Fruit fly (Drosophila melanogaster) whole organism, embryonic: ENCODE measurements around the gene CG14194.

Source experiments
- B-H2 ChIP-seq: fragments of 200-800 bp; sonication (Bioruptor generic); optimal IDR thresholded peaks from 2 replicates; lab custom pipeline; 2018; ENCODE audit warnings: missing biosample characterization, mild to moderate bottlenecking, missing genetic modification characterization
- CG10431 ChIP-seq: fragments of 200-800 bp; sonication (Bioruptor generic); optimal IDR thresholded peaks from 3 replicates; lab custom pipeline; 2018; ENCODE audit warnings: missing biosample characterization, mild to moderate bottlenecking, missing genetic modification characterization
- CG11695 ChIP-seq: fragments of 200-800 bp; sonication (Bioruptor generic); IDR thresholded peaks from 3 replicates; pipeline ENCODE4 v1.3.6; 2022; ENCODE audit warnings: missing biosample characterization, missing genetic modification characterization
- CG12219 ChIP-seq: fragments of 200-800 bp; sonication (Bioruptor generic); optimal IDR thresholded peaks from 3 replicates; lab custom pipeline; 2018; ENCODE audit warnings: missing biosample characterization, mild to moderate bottlenecking, missing genetic modification characterization
- CG13123 ChIP-seq: fragments of 200-800 bp; sonication (Bioruptor generic); optimal IDR thresholded peaks from 2 replicates; lab custom pipeline; 2016; ENCODE audit warnings: missing biosample characterization, missing genetic modification characterization
- CG15479 ChIP-seq: fragments of 200-800 bp; sonication (Bioruptor generic); optimal IDR thresholded peaks from 3 replicates; lab custom pipeline; 2019; ENCODE audit warnings: missing biosample characterization, mild to moderate bottlenecking, missing genetic modification characterization, moderate library complexity
- CG18262 ChIP-seq: fragments of 200-800 bp; optimal IDR thresholded peaks from 3 replicates; lab custom pipeline; 2019; ENCODE audit warnings: missing biosample characterization, mild to moderate bottlenecking, missing genetic modification characterization, moderate library complexity
- CG18476 ChIP-seq: fragments of 200-800 bp; sonication (Bioruptor generic); optimal IDR thresholded peaks from 2 replicates; lab custom pipeline; 2016; ENCODE audit warnings: missing biosample characterization, mild to moderate bottlenecking, missing genetic modification characterization
- CG18619 ChIP-seq: fragments of 200-800 bp; sonication (Bioruptor generic); optimal IDR thresholded peaks from 3 replicates; lab custom pipeline; 2017; ENCODE audit warnings: missing biosample characterization, mild to moderate bottlenecking, missing genetic modification characterization
- CG2889 ChIP-seq: fragments of 200-800 bp; sonication (Bioruptor generic); IDR thresholded peaks from 3 replicates; pipeline ENCODE4 v1.3.6; 2022; ENCODE audit warnings: missing biosample characterization, missing genetic modification characterization
- CG32767 ChIP-seq: fragments of 200-800 bp; sonication (Bioruptor generic); IDR thresholded peaks from 2 replicates; pipeline ENCODE4 v1.3.6; 2022; ENCODE audit warnings: missing biosample characterization, missing genetic modification characterization
- CG3847 ChIP-seq: fragments of 200-800 bp; sonication (Bioruptor generic); IDR thresholded peaks from 2 replicates; pipeline ENCODE4 v1.3.6; 2022; ENCODE audit warnings: missing biosample characterization, missing genetic modification characterization
- CG3995 ChIP-seq: fragments of 200-800 bp; sonication (Bioruptor generic); optimal IDR thresholded peaks from 3 replicates; lab custom pipeline; 2016; ENCODE audit warnings: missing biosample characterization, missing genetic modification characterization
- CG6175 ChIP-seq: fragments of 200-800 bp; sonication (Bioruptor generic); IDR thresholded peaks from 3 replicates; pipeline ENCODE4 v1.3.6; 2022; ENCODE audit warnings: missing biosample characterization, missing genetic modification characterization
- CG7372 ChIP-seq: fragments of 200-800 bp; sonication (Bioruptor generic); IDR thresholded peaks from 2 replicates; pipeline ENCODE4 v1.3.6; 2022; ENCODE audit warnings: missing biosample characterization, missing genetic modification characterization
- CG7745 ChIP-seq: fragments of 200-800 bp; sonication (Bioruptor generic); optimal IDR thresholded peaks from 2 replicates; lab custom pipeline; 2018; ENCODE audit warnings: missing biosample characterization, mild to moderate bottlenecking, missing genetic modification characterization, moderate library complexity
- CG7963 ChIP-seq: fragments of 200-800 bp; sonication (Bioruptor generic); IDR thresholded peaks from 3 replicates; pipeline ENCODE4 v1.3.6; 2022; ENCODE audit warnings: missing biosample characterization, missing genetic modification characterization; ENCODE audit not compliant: partially characterized antibody
- Camta ChIP-seq: fragments of 200-800 bp; sonication (Bioruptor generic); optimal IDR thresholded peaks from 2 replicates; lab custom pipeline; 2016; ENCODE audit warnings: missing biosample characterization, missing genetic modification characterization
- D19B ChIP-seq: fragments of 200-800 bp; sonication (Bioruptor generic); optimal IDR thresholded peaks from 2 replicates; lab custom pipeline; 2017; ENCODE audit warnings: missing biosample characterization, mild to moderate bottlenecking, missing genetic modification characterization
- Fer1 ChIP-seq: fragments of 200-800 bp; sonication (Bioruptor generic); optimal IDR thresholded peaks from 2 replicates; lab custom pipeline; 2017; ENCODE audit warnings: missing biosample characterization, mild to moderate bottlenecking, missing genetic modification characterization
- HLH54F ChIP-seq: fragments of 200-800 bp; sonication (Bioruptor generic); optimal IDR thresholded peaks from 3 replicates; lab custom pipeline; 2016; ENCODE audit warnings: missing biosample characterization, missing genetic modification characterization
- Hey ChIP-seq: fragments of 200-800 bp; sonication (Bioruptor generic); optimal IDR thresholded peaks from 3 replicates; lab custom pipeline; 2018; ENCODE audit warnings: missing biosample characterization, mild to moderate bottlenecking, missing genetic modification characterization
- Hr3 ChIP-seq: fragments of 200-800 bp; sonication (Bioruptor generic); optimal IDR thresholded peaks from 3 replicates; lab custom pipeline; 2016; ENCODE audit warnings: missing biosample characterization, missing genetic modification characterization
- Hsf ChIP-seq: fragments of 200-800 bp; sonication (Bioruptor generic); optimal IDR thresholded peaks from 3 replicates; lab custom pipeline; 2016; ENCODE audit warnings: missing biosample characterization, missing genetic modification characterization
- Jarid2 ChIP-seq: fragments of 200-800 bp; sonication (Bioruptor generic); optimal IDR thresholded peaks from 3 replicates; lab custom pipeline; 2017; ENCODE audit warnings: mild to moderate bottlenecking, missing biosample characterization, missing genetic modification reagents, missing genetic modification characterization
- Lhr ChIP-seq: fragments of 200-800 bp; sonication (Bioruptor generic); optimal IDR thresholded peaks from 3 replicates; lab custom pipeline; 2017; ENCODE audit warnings: mild to moderate bottlenecking, missing biosample characterization, missing genetic modification reagents, missing genetic modification characterization
- Meics ChIP-seq: fragments of 200-800 bp; sonication (Bioruptor generic); optimal IDR thresholded peaks from 2 replicates; lab custom pipeline; 2017; ENCODE audit warnings: missing biosample characterization, mild to moderate bottlenecking, missing genetic modification characterization
- Opbp ChIP-seq: fragments of 200-800 bp; sonication (Bioruptor generic); IDR thresholded peaks from 3 replicates; pipeline ENCODE4 v1.3.6; 2022; ENCODE audit warnings: missing biosample characterization, missing genetic modification characterization; ENCODE audit not compliant: partially characterized antibody
- Side ChIP-seq: fragments of 200-800 bp; sonication (Bioruptor generic); optimal IDR thresholded peaks from 2 replicates; lab custom pipeline; 2016; ENCODE audit warnings: missing biosample characterization, missing genetic modification characterization
- Tbp ChIP-seq: fragments of >200 bp; optimal IDR thresholded peaks from 2 replicates; lab custom pipeline; 2018; ENCODE audit warnings: missing biosample characterization, missing genetic modification characterization
- Usf ChIP-seq: fragments of 200-800 bp; sonication (Bioruptor generic); optimal IDR thresholded peaks from 2 replicates; lab custom pipeline; 2017; ENCODE audit warnings: missing genotype, missing biosample characterization, missing genetic modification characterization
- bab2 ChIP-seq: fragments of 200-800 bp; sonication (Bioruptor generic); optimal IDR thresholded peaks from 2 replicates; lab custom pipeline; 2016; ENCODE audit warnings: missing biosample characterization, missing genetic modification characterization
- bcd ChIP-seq: fragments of 200-800 bp; sonication (Bioruptor generic); optimal IDR thresholded peaks from 2 replicates; lab custom pipeline; 2017; ENCODE audit warnings: missing biosample characterization, mild to moderate bottlenecking, missing genetic modification characterization
- caup ChIP-seq: fragments of 200-800 bp; sonication (Bioruptor generic); optimal IDR thresholded peaks from 3 replicates; lab custom pipeline; 2017; ENCODE audit warnings: missing biosample characterization, mild to moderate bottlenecking, missing genetic modification characterization, moderate library complexity; ENCODE audit not compliant: severe bottlenecking
- dan ChIP-seq: fragments of 200-800 bp; sonication (Bioruptor generic); IDR thresholded peaks from 2 replicates; pipeline ENCODE4 v1.3.6; 2022; ENCODE audit warnings: missing biosample characterization, missing genetic modification characterization
- dm ChIP-seq: fragments of 200-800 bp; sonication (Bioruptor generic); optimal IDR thresholded peaks from 3 replicates; lab custom pipeline; 2016; ENCODE audit warnings: missing biosample characterization, missing genetic modification characterization
- esg ChIP-seq: fragments of 200-800 bp; sonication (Bioruptor generic); conservative IDR thresholded peaks from 2 replicates; pipeline ENCODE4 v1.3.6; 2022; ENCODE audit warnings: missing biosample characterization, missing genetic modification characterization
- fd102C ChIP-seq: fragments of 200-800 bp; sonication (Bioruptor generic); optimal IDR thresholded peaks from 2 replicates; lab custom pipeline; 2018; ENCODE audit warnings: missing biosample characterization, mild to moderate bottlenecking, missing genetic modification characterization, moderate library complexity
- fd96Cb ChIP-seq: fragments of 200-800 bp; sonication (Bioruptor generic); optimal IDR thresholded peaks from 2 replicates; lab custom pipeline; 2018; ENCODE audit warnings: missing biosample characterization, mild to moderate bottlenecking, missing genetic modification characterization, moderate library complexity
- fu2 ChIP-seq: fragments of 200-800 bp; sonication (Bioruptor generic); optimal IDR thresholded peaks from 2 replicates; lab custom pipeline; 2016; ENCODE audit warnings: missing biosample characterization, missing genetic modification characterization
- gro ChIP-seq: fragments of 200-800 bp; sonication (Bioruptor generic); optimal IDR thresholded peaks from 2 replicates; lab custom pipeline; 2016; ENCODE audit warnings: missing biosample characterization, missing genetic modification characterization
- h ChIP-seq: fragments of >200 bp; optimal IDR thresholded peaks from 2 replicates; lab custom pipeline; 2017
- hbn ChIP-seq: fragments of 200-800 bp; sonication (Bioruptor generic); IDR thresholded peaks from 2 replicates; pipeline ENCODE4 v1.3.6; 2022; ENCODE audit warnings: missing biosample characterization, missing genetic modification characterization; ENCODE audit not compliant: partially characterized antibody
- kah ChIP-seq: fragments of 200-800 bp; sonication (Bioruptor generic); optimal IDR thresholded peaks from 2 replicates; lab custom pipeline; 2018; ENCODE audit warnings: missing biosample characterization, mild to moderate bottlenecking, missing genetic modification characterization
- lbe ChIP-seq: fragments of 200-800 bp; sonication (Bioruptor generic); optimal IDR thresholded peaks from 2 replicates; lab custom pipeline; 2016; ENCODE audit warnings: missing biosample characterization, mild to moderate bottlenecking, missing genetic modification characterization
- mld ChIP-seq: fragments of 200-800 bp; sonication (Bioruptor generic); IDR thresholded peaks from 3 replicates; pipeline ENCODE4 v1.3.6; 2022; ENCODE audit warnings: missing biosample characterization, missing genetic modification characterization; ENCODE audit not compliant: partially characterized antibody
- pho ChIP-seq: fragments of 200-800 bp; sonication (Bioruptor generic); optimal IDR thresholded peaks from 2 replicates; lab custom pipeline; 2016; ENCODE audit warnings: missing biosample characterization, missing genetic modification characterization
- pnt ChIP-seq: fragments of 200-800 bp; sonication (Bioruptor generic); optimal IDR thresholded peaks from 3 replicates; lab custom pipeline; 2016; ENCODE audit warnings: missing biosample characterization, missing genetic modification characterization
- stc ChIP-seq: fragments of 200-800 bp; sonication (Bioruptor generic); IDR thresholded peaks from 2 replicates; pipeline ENCODE4 v1.3.6; 2022; ENCODE audit warnings: missing biosample characterization, missing genetic modification characterization
- unc-4 ChIP-seq: fragments of 200-800 bp; sonication (Bioruptor generic); IDR thresholded peaks from 2 replicates; pipeline ENCODE4 v1.3.6; 2022; ENCODE audit warnings: missing biosample characterization, missing genetic modification characterization; ENCODE audit not compliant: partially characterized antibody
- zf30C ChIP-seq: fragments of 200-800 bp; sonication (Bioruptor generic); optimal IDR thresholded peaks from 3 replicates; lab custom pipeline; 2018; ENCODE audit warnings: missing biosample characterization, mild to moderate bottlenecking, missing genetic modification characterization

CG14194 gene

dm6 chrX:19146421-19146952 lies 46.9 kb upstream of the CG14194 start (continued):
- TF ChIP-seq CG13123 (GFP tag; lab: Kevin White, UChicago) (no peak), bab2 (GFP tag; lab: Kevin White, UChicago) (peak; percentile 80), CG2889 (GFP tag; lab: Robert Waterston, UW) (no peak), zf30C (no peak), dm (no peak), CG18476 (no peak), unc-4 (GFP tag; lab: Robert Waterston, UW) (no peak), Hr3 (GFP tag; lab: Kevin White, UChicago) (peak; percentile 20), Jarid2 (GFP tag; lab: Kevin White, UChicago) (no peak), HLH54F (GFP tag; lab: Kevin White, UChicago) (peak; percentile 8), Side (GFP tag; lab: Kevin White, UChicago) (no peak), D19B (peak; percentile 95), CG15479 (peak; percentile 69), esg (GFP tag; lab: Robert Waterston, UW) (no peak), CG3847 (GFP tag; lab: Robert Waterston, UW) (peak; percentile 14; the same call in 1 of the 2 replicates), CG18262 (tag; lab: Kevin White, UChicago) (peak; percentile 12), CG10431 (GFP tag; lab: Kevin White, UChicago) (no peak), CG12219 (GFP tag; lab: Kevin White, UChicago) (no peak), CG18619 (GFP tag; lab: Kevin White, UChicago) (no peak), Tbp (GFP tag; lab: Kevin White, UChicago) (no peak), pho (GFP tag; lab: Kevin White, UChicago) (peak; percentile 19), B-H2 (GFP tag; lab: Kevin White, UChicago) (no peak), CG32767 (no peak), CG6175 (GFP tag; lab: Robert Waterston, UW) (peak; percentile 39; the same call in 1 of the 3 replicates), CG11695 (GFP tag; lab: Robert Waterston, UW) (0 out of 3 replicates have a peak, but pooled peaks have one; percentile 21), dan (no peak), CG7963 (GFP tag; lab: Robert Waterston, UW) (no peak), CG7372 (GFP tag; lab: Robert Waterston, UW) (no peak), hbn (GFP tag; lab: Robert Waterston, UW) (no peak), CG3995 (GFP tag; lab: Kevin White, UChicago) (no peak), Hsf (GFP tag; lab: Kevin White, UChicago) (peak; percentile 43), fd96Cb (tag; lab: Kevin White, UChicago) (peak; percentile 22), mld (GFP tag; lab: Robert Waterston, UW) (no peak), gro (GFP tag; lab: Kevin White, UChicago) (peak; percentile 51), Opbp (no peak), Usf (GFP tag; lab: Kevin White, UChicago) (no peak), bcd (GFP tag; lab: Kevin White, UChicago) (no peak), caup (GFP tag; lab: Kevin White, UChicago) (no peak), Meics (peak; percentile 23), Hey (no peak), pnt (GFP tag; lab: Kevin White, UChicago) (peak; percentile 11), Fer1 (GFP tag; lab: Kevin White, UChicago) (no peak), CG7745 (tag; lab: Kevin White, UChicago) (no peak), kah (GFP tag; lab: Kevin White, UChicago) (no peak), Camta (GFP tag; lab: Kevin White, UChicago) (no peak), lbe (GFP tag; lab: Kevin White, UChicago) (no peak), Lhr (GFP tag; lab: Kevin White, UChicago) (no peak), fd102C (GFP tag; lab: Kevin White, UChicago) (no peak), stc (GFP tag; lab: Robert Waterston, UW) (no peak), h (lab: Kevin White, UChicago) (no peak), fu2 (peak; percentile 4)
